Worm (Caenorhabditis elegans): ENCODE results near the gene K03D3.2.

ce11 chrIV:16290745-16291144 lies 37.7 kb downstream of the K03D3.2 start, which contains the start of gene srz-75:
- TF ChIP-seq nhr-10 (tag; optimal IDR thresholded peaks at IDR 0.05): no peak
- TF ChIP-seq ZK546.5 (tag; optimal IDR thresholded peaks at IDR 0.05): no peak
- TF ChIP-seq unc-39 (tag; optimal IDR thresholded peaks at IDR 0.05): no peak
- no peak for TF ChIP-seq snpc-4 (tag; optimal IDR thresholded peaks at IDR 0.05)
- no peak for TF ChIP-seq lin-39 (tag; optimal IDR thresholded peaks at IDR 0.05)
- TF ChIP-seq nhr-237 (tag; optimal IDR thresholded peaks at IDR 0.05): no peak

Data from whole organism, L2 larva.